Worm (Caenorhabditis elegans): ENCODE data around the gene F14F9.2.

The F14F9.2 gene

DNA sequence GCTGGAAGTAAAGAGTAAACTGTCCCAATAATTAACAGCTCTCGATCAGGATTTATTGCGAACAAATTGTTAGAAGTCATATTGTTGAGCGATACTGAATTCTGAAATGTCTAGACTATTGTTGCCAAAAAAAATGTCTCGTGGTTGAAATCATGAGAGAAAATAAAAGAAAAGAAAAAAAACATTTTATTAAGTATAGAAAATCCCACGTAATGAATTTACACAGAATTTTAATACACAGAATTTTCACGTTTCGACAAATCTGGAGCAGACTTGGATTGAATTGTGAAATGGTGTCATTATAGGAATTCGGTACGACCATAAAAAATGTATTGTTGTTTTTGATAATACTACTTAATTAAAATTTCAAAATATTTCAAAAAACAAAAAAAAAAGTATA is 28.2 kb downstream of the F14F9.2 start, which contains the start of gene srt-65:
Gene srt-65, minus strand, starts transcription at position 101 of the 400 bp plus-strand sequence.
- no peak for TF ChIP-seq hrde-1 (tag; optimal IDR thresholded peaks at IDR 0.05; ENCODE audit: borderline replicate concordance)
- TF ChIP-seq nfyb-1 (GFP tag; IDR thresholded peaks at IDR 0.05): no peak
- TF ChIP-seq snpc-1.3 (tag; optimal IDR thresholded peaks at IDR 0.05; ENCODE audit: insufficient read depth): no peak

DNA sequence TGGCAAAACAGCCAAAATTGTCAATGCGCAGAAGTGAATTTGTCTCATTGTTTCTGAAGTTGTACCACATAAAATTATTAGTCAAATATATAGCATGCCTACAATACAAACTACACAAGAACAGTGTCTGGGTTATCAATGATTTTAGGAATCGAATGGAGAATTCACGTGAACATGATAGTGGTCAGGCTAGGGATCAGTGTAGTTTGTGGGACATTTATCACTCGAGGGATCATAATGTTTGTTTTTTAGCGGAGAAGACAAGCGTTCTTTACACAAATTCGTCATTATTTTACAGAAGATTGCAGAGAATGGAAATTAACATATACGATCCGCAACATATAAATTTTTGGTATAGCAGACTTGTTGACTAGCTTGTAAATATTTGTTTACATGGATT is 32.6 kb downstream of the F14F9.2 start, which contains the start of gene ugt-51:
Gene ugt-51, minus strand, starts transcription at position 101 of the 400 bp plus-strand sequence.
- TF ChIP-seq Y95B8A.8 (GFP tag; IDR thresholded peaks at IDR 0.05): no peak
- no peak for TF ChIP-seq tbx-9 (tag; optimal IDR thresholded peaks at IDR 0.05; ENCODE audit: borderline replicate concordance)
- TF ChIP-seq Y67H2A.10 (GFP tag; conservative IDR thresholded peaks at IDR 0.05): no peak
- no peak for TF ChIP-seq ama-1 (optimal IDR thresholded peaks at IDR 0.05)
- no peak for TF ChIP-seq ama-1 (GFP tag; optimal IDR thresholded peaks at IDR 0.05)
- TF ChIP-seq F22D6.2 (tag; optimal IDR thresholded peaks at IDR 0.05): no peak
- no peak for TF ChIP-seq madf-10 (tag; optimal IDR thresholded peaks at IDR 0.05)
- no peak for TF ChIP-seq cebp-1 (GFP tag; IDR thresholded peaks at IDR 0.05)
- no peak for TF ChIP-seq cebp-1 (tag; optimal IDR thresholded peaks at IDR 0.05)
- TF ChIP-seq tbp1 (GFP tag; optimal IDR thresholded peaks at IDR 0.05): no peak
- no peak for TF ChIP-seq hmg-20 (GFP tag; IDR thresholded peaks at IDR 0.05)
- TF ChIP-seq lag-1 (GFP tag; IDR thresholded peaks at IDR 0.05): no peak
- no peak for TF ChIP-seq ztf-25 (GFP tag; IDR thresholded peaks at IDR 0.05)
- TF ChIP-seq Y79H2A.3 (GFP tag; conservative IDR thresholded peaks at IDR 0.05): no peak
- TF ChIP-seq chd-7 (tag; optimal IDR thresholded peaks at IDR 0.05): no peak
- no peak for TF ChIP-seq ztf-28 (GFP tag; IDR thresholded peaks at IDR 0.05)
- no peak for TF ChIP-seq rpc-1 (optimal IDR thresholded peaks at IDR 0.05)
- TF ChIP-seq rpc-1 (tag; optimal IDR thresholded peaks at IDR 0.05): no peak
- no peak for TF ChIP-seq F49E8.2 (tag; optimal IDR thresholded peaks at IDR 0.05; ENCODE audit: insufficient read depth)
- TF ChIP-seq nhr-120 (GFP tag; IDR thresholded peaks at IDR 0.05): no peak
- TF ChIP-seq cebp-2 (GFP tag; IDR thresholded peaks at IDR 0.05): no peak
- TF ChIP-seq dpff-1 (tag; optimal IDR thresholded peaks at IDR 0.05): no peak
- TF ChIP-seq T07F8.4 (tag; optimal IDR thresholded peaks at IDR 0.05): no peak

DNA sequence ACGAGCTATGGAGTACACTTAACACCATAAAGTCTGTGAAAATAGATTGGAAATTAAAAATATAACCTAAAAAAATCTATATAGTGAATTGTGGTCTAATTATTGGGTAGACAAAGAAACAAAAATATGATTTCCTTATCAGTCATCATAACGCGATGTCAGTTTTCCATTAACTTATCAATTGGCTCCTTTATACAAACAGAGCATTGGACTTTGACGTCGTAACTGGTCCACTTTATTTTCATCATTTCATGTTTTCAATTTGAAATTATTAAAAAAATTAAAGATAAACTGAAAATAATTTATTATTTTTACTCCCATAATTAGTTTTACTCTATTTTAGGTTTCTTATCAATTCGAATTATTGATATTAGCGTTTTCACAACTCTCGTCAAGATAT is 33.4 kb downstream of the F14F9.2 start:
- TF ChIP-seq tbp1 (GFP tag; optimal IDR thresholded peaks at IDR 0.05) (no peak), nhr-80 (tag; optimal IDR thresholded peaks at IDR 0.05) (peak; percentile 13)

DNA sequence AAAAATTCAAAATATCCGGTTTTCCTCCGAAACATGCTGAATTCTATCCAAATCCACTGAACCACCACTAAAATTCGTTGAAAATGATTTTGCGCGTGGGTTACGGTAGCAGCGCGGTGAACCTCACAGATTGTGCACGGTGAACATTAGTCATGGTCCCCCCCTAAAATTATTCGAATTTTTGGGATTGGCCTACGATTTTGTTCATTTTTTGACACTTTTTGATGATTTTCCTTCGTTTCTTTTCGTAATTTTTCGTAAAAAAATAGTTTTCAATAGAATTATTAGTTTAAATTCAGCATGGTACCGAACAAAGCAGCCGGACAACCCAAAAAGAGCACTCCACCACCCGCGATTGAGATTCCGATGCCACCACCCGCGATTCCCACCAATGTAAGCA is 37.0 kb downstream of the F14F9.2 start, which contains the start of gene C03A7.2:
Gene C03A7.2, plus strand, starts transcription at position 301 of the 400 bp plus-strand sequence.
- TF ChIP-seq attf-6 (GFP tag; IDR thresholded peaks at IDR 0.05): no peak
- TF ChIP-seq ekl-4 (GFP tag; IDR thresholded peaks at IDR 0.05): no peak
- TF ChIP-seq lin-40 (tag; optimal IDR thresholded peaks at IDR 0.05): no peak
- TF ChIP-seq Y53F4B.3 (GFP tag; IDR thresholded peaks at IDR 0.05): no peak
- no peak for TF ChIP-seq lir-1 (GFP tag; conservative IDR thresholded peaks at IDR 0.05)
- no peak for TF ChIP-seq nfyb-1 (GFP tag; IDR thresholded peaks at IDR 0.05)
- TF ChIP-seq C06A6.2 (GFP tag; conservative IDR thresholded peaks at IDR 0.05): no peak
- no peak for TF ChIP-seq Y95B8A.8 (GFP tag; IDR thresholded peaks at IDR 0.05)
- no peak for TF ChIP-seq tlf-1 (GFP tag; optimal IDR thresholded peaks at IDR 0.05)
- no peak for TF ChIP-seq aptf-3 (GFP tag; IDR thresholded peaks at IDR 0.05)
- TF ChIP-seq cebp-1 (GFP tag; IDR thresholded peaks at IDR 0.05): no peak
- TF ChIP-seq cebp-1 (tag; optimal IDR thresholded peaks at IDR 0.05): no peak
- no peak for TF ChIP-seq F49E8.2 (tag; optimal IDR thresholded peaks at IDR 0.05; ENCODE audit: insufficient read depth)
- no peak for TF ChIP-seq T26A5.8 (tag; optimal IDR thresholded peaks at IDR 0.05)
- TF ChIP-seq mxl-1 (tag; optimal IDR thresholded peaks at IDR 0.05): no peak
- no peak for TF ChIP-seq hlh-26 (GFP tag; conservative IDR thresholded peaks at IDR 0.05)
- TF ChIP-seq die-1 (tag; optimal IDR thresholded peaks at IDR 0.05): no peak
- TF ChIP-seq gei-17 (GFP tag; optimal IDR thresholded peaks at IDR 0.05): no peak
- TF ChIP-seq madf-3 (GFP tag; IDR thresholded peaks at IDR 0.05): no peak
- no peak for TF ChIP-seq nfya-2 (GFP tag; IDR thresholded peaks at IDR 0.05)
